Worm (Caenorhabditis elegans) whole organism, L3 larva: Measurements from ENCODE around the gene clec-180.

ENCODE experiments used
- R02D3.7 ChIP-seq: fragments of 150-350 bp; optimal IDR thresholded peaks from 2 replicates; lab custom pipeline; 2014; ENCODE audit warnings: missing biosample characterization, missing genetic modification characterization
- ZK546.5 ChIP-seq: sonication (generic microtip); optimal IDR thresholded peaks from 2 replicates; lab custom pipeline; 2017; ENCODE audit warnings: missing biosample characterization, missing genetic modification characterization
- aly-2 ChIP-seq: fragments of 150-350 bp; optimal IDR thresholded peaks from 2 replicates; lab custom pipeline; 2014; ENCODE audit warnings: missing biosample characterization, missing genetic modification characterization
- ama-1 ChIP-seq: fragments of 150-350 bp; optimal IDR thresholded peaks from 2 replicates; lab custom pipeline; 2018
- ceh-16 ChIP-seq: sonication (generic microtip); optimal IDR thresholded peaks from 2 replicates; lab custom pipeline; 2017; ENCODE audit warnings: missing biosample characterization, missing genetic modification characterization
- ceh-28 ChIP-seq: fragments of 150-350 bp; optimal IDR thresholded peaks from 2 replicates; lab custom pipeline; 2014; ENCODE audit warnings: missing biosample characterization, missing genetic modification reagents, missing genetic modification characterization
- daf-12 ChIP-seq: fragments of 150-350 bp; optimal IDR thresholded peaks from 2 replicates; lab custom pipeline; 2014; ENCODE audit warnings: missing biosample characterization, missing genetic modification reagents, missing genetic modification characterization
- egl-5 ChIP-seq: fragments of 150-350 bp; optimal IDR thresholded peaks from 2 replicates; lab custom pipeline; 2017; ENCODE audit warnings: missing biosample characterization, missing genetic modification reagents, missing genetic modification characterization, inconsistent platforms
- elt-1 ChIP-seq: fragments of 150-350 bp; optimal IDR thresholded peaks from 2 replicates; lab custom pipeline; 2014; ENCODE audit warnings: missing biosample characterization, missing genetic modification characterization
- elt-2 ChIP-seq: sonication (generic microtip); optimal IDR thresholded peaks from 2 replicates; lab custom pipeline; 2016; ENCODE audit warnings: missing genetic modification reagents, mild to moderate bottlenecking, missing genetic modification characterization, missing compliant biosample characterization
- elt-3 ChIP-seq, 3 experiments: fragments of 150-350 bp in 1 of 3; sonication (generic microtip) in 2 of 3; optimal IDR thresholded peaks; 2 replicates in 2 of 3; 4 replicates in 1 of 3; lab custom pipeline; 2014 to 2017; ENCODE audit warnings: missing biosample characterization in 3 of 3, missing genetic modification characterization in 3 of 3
- fkh-10 ChIP-seq: sonication (generic microtip); optimal IDR thresholded peaks from 2 replicates; lab custom pipeline; 2017; ENCODE audit warnings: missing biosample characterization, missing genetic modification reagents, missing genetic modification characterization
- fkh-2 ChIP-seq: fragments of 150-350 bp; optimal IDR thresholded peaks from 2 replicates; lab custom pipeline; 2014; ENCODE audit warnings: missing biosample characterization, missing genetic modification reagents, missing genetic modification characterization
- fos-1 ChIP-seq: fragments of 150-350 bp; optimal IDR thresholded peaks from 2 replicates; lab custom pipeline; 2014; ENCODE audit warnings: missing biosample characterization, missing genetic modification characterization
- hmg-11 ChIP-seq: sonication (generic microtip); optimal IDR thresholded peaks from 2 replicates; lab custom pipeline; 2016; ENCODE audit warnings: missing genetic modification characterization, missing compliant biosample characterization
- jun-1 ChIP-seq: fragments of 150-350 bp; optimal IDR thresholded peaks from 2 replicates; lab custom pipeline; 2014; ENCODE audit warnings: missing biosample characterization, missing genetic modification reagents, missing genetic modification characterization
- lin-39 ChIP-seq: fragments of 150-350 bp; optimal IDR thresholded peaks from 2 replicates; lab custom pipeline; 2018; ENCODE audit warnings: missing biosample characterization, missing genetic modification reagents, missing genetic modification characterization
- lsy-12 ChIP-seq: sonication (generic microtip); optimal IDR thresholded peaks from 2 replicates; lab custom pipeline; 2016; ENCODE audit warnings: mild to moderate bottlenecking, missing genetic modification characterization, missing compliant biosample characterization
- mdl-1 ChIP-seq: fragments of 150-350 bp; optimal IDR thresholded peaks from 2 replicates; lab custom pipeline; 2014; ENCODE audit warnings: missing biosample characterization, missing genetic modification characterization
- mml-1 ChIP-seq: fragments of 150-350 bp; sonication (generic microtip); optimal IDR thresholded peaks from 3 replicates; lab custom pipeline; 2014; ENCODE audit warnings: missing biosample characterization, missing genetic modification characterization
- nfya-1 ChIP-seq: sonication (generic microtip); optimal IDR thresholded peaks from 2 replicates; lab custom pipeline; 2017; ENCODE audit warnings: missing genetic modification characterization, mild to moderate bottlenecking, missing compliant biosample characterization, antibody characterized with exemption, moderate library complexity; ENCODE audit not compliant: insufficient read depth
- nhr-11 ChIP-seq: fragments of 150-350 bp; optimal IDR thresholded peaks from 2 replicates; lab custom pipeline; 2014; ENCODE audit warnings: missing biosample characterization, missing genetic modification characterization
- nhr-12 ChIP-seq: fragments of 150-350 bp; optimal IDR thresholded peaks from 2 replicates; lab custom pipeline; 2014; ENCODE audit warnings: missing biosample characterization, missing genetic modification characterization
- nhr-237 ChIP-seq: fragments of 150-350 bp; optimal IDR thresholded peaks from 2 replicates; lab custom pipeline; 2014; ENCODE audit warnings: missing biosample characterization, missing genetic modification characterization
- nhr-25 ChIP-seq: sonication (generic microtip); optimal IDR thresholded peaks from 2 replicates; lab custom pipeline; 2017; ENCODE audit warnings: missing biosample characterization, missing genetic modification characterization
- nhr-28 ChIP-seq: fragments of 150-350 bp; optimal IDR thresholded peaks from 2 replicates; lab custom pipeline; 2014; ENCODE audit warnings: missing biosample characterization, missing genetic modification characterization
- nhr-43 ChIP-seq: sonication (generic microtip); optimal IDR thresholded peaks from 2 replicates; lab custom pipeline; 2016; ENCODE audit warnings: mild to moderate bottlenecking, missing genetic modification characterization, missing compliant biosample characterization; ENCODE audit not compliant: poor library complexity, severe bottlenecking
- nhr-67 ChIP-seq: fragments of 150-350 bp; optimal IDR thresholded peaks from 2 replicates; lab custom pipeline; 2014; ENCODE audit warnings: missing biosample characterization, missing genetic modification characterization
- nhr-76 ChIP-seq: fragments of 150-350 bp; sonication (generic microtip); optimal IDR thresholded peaks from 5 replicates; lab custom pipeline; 2014; ENCODE audit warnings: missing biosample characterization, missing genetic modification characterization
- pha-4 ChIP-seq: fragments of 150-350 bp; optimal IDR thresholded peaks from 2 replicates; lab custom pipeline; 2014; ENCODE audit warnings: missing biosample characterization, missing genetic modification reagents, missing genetic modification characterization
- pqm-1 ChIP-seq: fragments of 150-350 bp; optimal IDR thresholded peaks from 2 replicates; lab custom pipeline; 2017; ENCODE audit warnings: missing biosample characterization, missing genetic modification characterization, inconsistent platforms
- snpc-4 ChIP-seq: fragments of 150-350 bp; optimal IDR thresholded peaks from 2 replicates; lab custom pipeline; 2014; ENCODE audit warnings: missing biosample characterization, missing genetic modification characterization
- tbx-2 ChIP-seq: sonication (generic microtip); optimal IDR thresholded peaks from 2 replicates; lab custom pipeline; 2016; ENCODE audit warnings: mild to moderate bottlenecking, missing genetic modification characterization, missing compliant biosample characterization
- unc-39 ChIP-seq: sonication (generic microtip); optimal IDR thresholded peaks from 4 replicates; lab custom pipeline; 2017; ENCODE audit warnings: missing biosample characterization, missing genetic modification characterization
- unc-62 ChIP-seq: fragments of 150-350 bp; sonication (generic microtip); optimal IDR thresholded peaks from 4 replicates; lab custom pipeline; 2014; ENCODE audit warnings: missing biosample characterization, missing genetic modification reagents, missing genetic modification characterization
- ztf-11 ChIP-seq: fragments of 150-350 bp; optimal IDR thresholded peaks from 2 replicates; lab custom pipeline; 2014; ENCODE audit warnings: missing biosample characterization, missing genetic modification characterization

The clec-180 gene

ce11 chrIV:7585273-7585882 lies 16.7 kb downstream of the clec-180 start:
- TF ChIP-seq hmg-11 (tag; lab: Kevin White, UChicago) (peak; percentile 42), snpc-4 (tag; lab: Kevin White, UChicago) (peak; percentile 11), fos-1 (tag; lab: Kevin White, UChicago) (no peak), nfya-1 (tag; lab: Kevin White, UChicago) (peak; percentile 51), lin-39 (peak; percentile 84)

- TF ChIP-seq fkh-10 (GFP tag; lab: Kevin White, UChicago) (peak; percentile 42), nhr-67 (tag; lab: Kevin White, UChicago) (no peak), ceh-28 (no peak)
These were observed 18.3 kb downstream of the clec-180 start for ce11 chrIV:7586972-7587371.

ce11 chrIV:7588631-7589030 lies 19.9 kb downstream of the clec-180 start, which contains the start of gene cla-1:
TSS of gene cla-1 (plus strand) at chrIV:7588931.
- TF ChIP-seq ceh-16 (tag; lab: Kevin White, UChicago) (no peak), elt-2 (no peak), lsy-12 (tag; lab: Kevin White, UChicago) (no peak), mml-1 (tag; lab: Kevin White, UChicago) (no peak), nhr-76 (tag; lab: Kevin White, UChicago) (no peak), elt-1 (tag; lab: Kevin White, UChicago) (no peak), nhr-43 (no peak), nhr-25 (no peak), nhr-12 (no peak), jun-1 (tag; lab: Kevin White, UChicago) (no peak), nhr-11 (tag; lab: Kevin White, UChicago) (no peak), ztf-11 (tag; lab: Kevin White, UChicago) (no peak), egl-5 (tag; lab: Kevin White, UChicago) (no peak), nhr-67 (tag; lab: Kevin White, UChicago) (no peak), pqm-1 (tag; lab: Kevin White, UChicago) (no peak), daf-12 (no peak)

- no peak for TF ChIP-seq elt-3 (tag; optimal IDR thresholded peaks at IDR 0.05; lab: Kevin White, UChicago)
- no peak for TF ChIP-seq ZK546.5 (tag; lab: Kevin White, UChicago)
- TF ChIP-seq tbx-2: no peak
- no peak for TF ChIP-seq jun-1 (tag; lab: Kevin White, UChicago)
These were observed 36.7 kb downstream of the clec-180 start for ce11 chrIV:7605413-7605812.

- no peak for TF ChIP-seq pha-4 (tag; lab: Kevin White, UChicago)
- no peak for TF ChIP-seq unc-62 (GFP tag; lab: Kevin White, UChicago)
- TF ChIP-seq fkh-2: no peak
- no peak for TF ChIP-seq fkh-10 (GFP tag; lab: Kevin White, UChicago)
- no peak for TF ChIP-seq nhr-28 (tag; lab: Kevin White, UChicago)
- no peak for TF ChIP-seq pqm-1 (tag; lab: Kevin White, UChicago)
- no peak for TF ChIP-seq elt-2
- TF ChIP-seq unc-39 (tag; lab: Kevin White, UChicago): no peak
- TF ChIP-seq nhr-12: no peak
- TF ChIP-seq nfya-1 (tag; lab: Kevin White, UChicago): no peak
- no peak for TF ChIP-seq egl-5 (tag; lab: Kevin White, UChicago)
- no peak for TF ChIP-seq nhr-43
- TF ChIP-seq mdl-1 (tag; lab: Kevin White, UChicago): no peak
- no peak for TF ChIP-seq nhr-11 (tag; lab: Kevin White, UChicago)
- no peak for TF ChIP-seq ceh-28
- no peak for TF ChIP-seq nhr-237 (tag; lab: Kevin White, UChicago)
- TF ChIP-seq hmg-11 (tag; lab: Kevin White, UChicago): no peak
- TF ChIP-seq aly-2 (tag; lab: Kevin White, UChicago): no peak
- TF ChIP-seq R02D3.7 (tag; lab: Kevin White, UChicago): no peak
- no peak for TF ChIP-seq ama-1
These were observed 39.4 kb downstream of the clec-180 start for ce11 chrIV:7608111-7608510.
